Fruit fly (Drosophila melanogaster): ENCODE measurements around the gene Spg7.

Spg7 gene

dm6 chrX:2647472-2647883, 50.5 kb downstream of the Spg7 start:
- no peak for TF ChIP-seq pan (optimal IDR thresholded peaks at IDR 0.05)
- peak; percentile 83 for TF ChIP-seq br (GFP tag; optimal IDR thresholded peaks at IDR 0.05)
- peak; percentile 61 for TF ChIP-seq brk (GFP tag; optimal IDR thresholded peaks at IDR 0.05)
- no peak for TF ChIP-seq Myc (optimal IDR thresholded peaks at IDR 0.05)
- no peak for TF ChIP-seq jim (GFP tag; optimal IDR thresholded peaks at IDR 0.05)
- TF ChIP-seq Hr78 (GFP tag; optimal IDR thresholded peaks at IDR 0.05) = no peak
- TF ChIP-seq N (GFP tag; optimal IDR thresholded peaks at IDR 0.05) = no peak
- peak; percentile 2 for TF ChIP-seq Rel (GFP tag; optimal IDR thresholded peaks at IDR 0.05)
- no peak for TF ChIP-seq Rel (tag; optimal IDR thresholded peaks at IDR 0.05)
- TF ChIP-seq HLH106 (tag; optimal IDR thresholded peaks at IDR 0.05) = peak; percentile 87
- no peak for TF ChIP-seq dsf (GFP tag; optimal IDR thresholded peaks at IDR 0.05; ENCODE audit: borderline replicate concordance)
- peak; percentile 83 for TF ChIP-seq Hnf4 (GFP tag; optimal IDR thresholded peaks at IDR 0.05)
- peak; percentile 87 for TF ChIP-seq ey (GFP tag; optimal IDR thresholded peaks at IDR 0.05)
- no peak for TF ChIP-seq usp (GFP tag; optimal IDR thresholded peaks at IDR 0.05)
- TF ChIP-seq Abd-B (GFP tag; optimal IDR thresholded peaks at IDR 0.05) = no peak
- TF ChIP-seq sage (GFP tag; optimal IDR thresholded peaks at IDR 0.05) = peak; percentile 74
- TF ChIP-seq CG9705 (GFP tag; optimal IDR thresholded peaks at IDR 0.05) = peak; percentile 76
- TF ChIP-seq Dif (GFP tag; optimal IDR thresholded peaks at IDR 0.05; ENCODE audit: partially characterized antibody) = no peak
- no peak for TF ChIP-seq Mio (GFP tag; optimal IDR thresholded peaks at IDR 0.05)
- peak; percentile 83 for TF ChIP-seq OdsH (GFP tag; optimal IDR thresholded peaks at IDR 0.05)
- TF ChIP-seq fru (GFP tag; optimal IDR thresholded peaks at IDR 0.05) = peak; percentile 91
- TF ChIP-seq tai (GFP tag; optimal IDR thresholded peaks at IDR 0.05) = peak; percentile 58
- TF ChIP-seq Dfd (GFP tag; optimal IDR thresholded peaks at IDR 0.05) = no peak
- TF ChIP-seq GATAd (GFP tag; optimal IDR thresholded peaks at IDR 0.05) = no peak
- peak; percentile 78 for TF ChIP-seq CG32264 (GFP tag; optimal IDR thresholded peaks at IDR 0.05)
- no peak for TF ChIP-seq Vsx2 (GFP tag; optimal IDR thresholded peaks at IDR 0.05; ENCODE audit: partially characterized antibody)
- no peak for TF ChIP-seq dl (GFP tag; optimal IDR thresholded peaks at IDR 0.05; ENCODE audit: insufficient read depth in 1 of 2, partially characterized antibody in 2 of 2)
- TF ChIP-seq rgr (GFP tag; optimal IDR thresholded peaks at IDR 0.05) = peak; percentile 84
- TF ChIP-seq dmrt93B (GFP tag; optimal IDR thresholded peaks at IDR 0.05) = peak; percentile 75
- peak; percentile 41 to 90 for TF ChIP-seq foxo (GFP tag; optimal IDR thresholded peaks at IDR 0.05)
- peak; percentile 88 for TF ChIP-seq woc (GFP tag; optimal IDR thresholded peaks at IDR 0.05)
- peak; percentile 76 for TF ChIP-seq psq (GFP tag; optimal IDR thresholded peaks at IDR 0.05)
- TF ChIP-seq Jra (GFP tag; optimal IDR thresholded peaks at IDR 0.05) = peak; percentile 53
- TF ChIP-seq Sp1 (GFP tag; optimal IDR thresholded peaks at IDR 0.05) = peak; percentile 83
- peak; percentile 45 for TF ChIP-seq sv (GFP tag; optimal IDR thresholded peaks at IDR 0.05)
- no peak for TF ChIP-seq lola (GFP tag; optimal IDR thresholded peaks at IDR 0.05)
- peak; percentile 87 for TF ChIP-seq h (GFP tag; optimal IDR thresholded peaks at IDR 0.05)
- no peak for TF ChIP-seq Hr83 (GFP tag; optimal IDR thresholded peaks at IDR 0.05; ENCODE audit: poor library complexity, severe bottlenecking)
- TF ChIP-seq CrebA (GFP tag; optimal IDR thresholded peaks at IDR 0.05; ENCODE audit: borderline replicate concordance) = peak; percentile 6

DNA sequence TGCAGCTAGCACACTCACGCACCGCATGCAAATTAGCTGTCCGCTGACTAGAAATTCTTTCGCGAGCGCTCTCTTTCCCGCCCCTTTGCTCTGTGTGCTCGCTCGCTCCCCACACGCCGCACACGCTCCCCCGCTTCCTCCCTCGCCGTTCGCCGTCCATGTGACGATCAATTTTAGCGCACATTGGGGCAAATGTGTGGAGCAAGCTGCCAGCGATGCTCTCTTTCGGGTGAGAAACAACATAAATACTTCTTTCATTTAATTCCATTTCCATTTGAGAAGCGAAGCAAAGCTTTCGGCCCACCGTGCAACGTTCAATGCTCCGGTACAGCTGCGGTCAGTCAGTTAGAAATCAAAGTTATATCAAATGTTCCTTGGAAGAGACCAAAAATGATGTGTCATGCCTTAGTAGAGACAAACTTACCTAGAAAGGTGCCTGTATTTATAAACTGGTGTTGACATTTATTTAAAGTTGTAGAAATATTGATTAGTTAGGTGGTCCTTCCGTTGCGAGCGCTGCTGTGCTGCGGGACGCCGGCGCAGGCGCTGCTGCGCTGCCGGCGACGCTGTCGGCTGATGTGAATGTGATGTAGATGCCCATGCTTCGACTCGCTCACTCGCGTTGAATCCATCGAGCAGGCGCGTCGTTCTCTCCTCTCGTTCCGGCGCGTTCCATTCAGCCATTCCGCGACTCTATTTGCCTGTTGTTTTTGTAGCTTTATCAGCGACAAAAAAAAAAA, 51.8 kb downstream of the Spg7 start:
- peak; percentile 85 for TF ChIP-seq Jra (GFP tag; optimal IDR thresholded peaks at IDR 0.05)
- TF ChIP-seq Dfd (GFP tag; optimal IDR thresholded peaks at IDR 0.05) = peak; percentile 65
- TF ChIP-seq HLH106 (tag; optimal IDR thresholded peaks at IDR 0.05) = peak; percentile 96
- TF ChIP-seq Mio (GFP tag; optimal IDR thresholded peaks at IDR 0.05) = peak; percentile 85
- peak; percentile 91 for TF ChIP-seq CG9705 (GFP tag; optimal IDR thresholded peaks at IDR 0.05)
- TF ChIP-seq OdsH (GFP tag; optimal IDR thresholded peaks at IDR 0.05) = peak; percentile 97
- peak; percentile 96 for TF ChIP-seq dmrt93B (GFP tag; optimal IDR thresholded peaks at IDR 0.05)
- peak; percentile 83 for TF ChIP-seq sage (GFP tag; optimal IDR thresholded peaks at IDR 0.05)
- peak; percentile 98 for TF ChIP-seq br (GFP tag; optimal IDR thresholded peaks at IDR 0.05)
- TF ChIP-seq Hnf4 (GFP tag; optimal IDR thresholded peaks at IDR 0.05) = peak; percentile 96
- no peak for TF ChIP-seq Myc (optimal IDR thresholded peaks at IDR 0.05)
- peak; percentile 83 for TF ChIP-seq brk (GFP tag; optimal IDR thresholded peaks at IDR 0.05)
- TF ChIP-seq fru (GFP tag; optimal IDR thresholded peaks at IDR 0.05) = peak; percentile 98
- no peak for TF ChIP-seq pan (optimal IDR thresholded peaks at IDR 0.05)
- TF ChIP-seq tai (GFP tag; optimal IDR thresholded peaks at IDR 0.05) = peak; percentile 92
- TF ChIP-seq CG32264 (GFP tag; optimal IDR thresholded peaks at IDR 0.05) = peak; percentile 95
- TF ChIP-seq dl (GFP tag; optimal IDR thresholded peaks at IDR 0.05; ENCODE audit: insufficient read depth in 1 of 2, partially characterized antibody in 2 of 2) = no peak
- peak; percentile 58 for TF ChIP-seq GATAd (GFP tag; optimal IDR thresholded peaks at IDR 0.05)
- TF ChIP-seq CrebA (GFP tag; optimal IDR thresholded peaks at IDR 0.05; ENCODE audit: borderline replicate concordance) = peak; percentile 63
- peak; percentile 98 for TF ChIP-seq rgr (GFP tag; optimal IDR thresholded peaks at IDR 0.05)
- TF ChIP-seq usp (GFP tag; optimal IDR thresholded peaks at IDR 0.05) = no peak
- TF ChIP-seq psq (GFP tag; optimal IDR thresholded peaks at IDR 0.05) = peak; percentile 95
- peak; percentile 76 for TF ChIP-seq dsf (GFP tag; optimal IDR thresholded peaks at IDR 0.05; ENCODE audit: borderline replicate concordance)
- TF ChIP-seq Rel (GFP tag; optimal IDR thresholded peaks at IDR 0.05) = peak; percentile 75
- TF ChIP-seq Rel (tag; optimal IDR thresholded peaks at IDR 0.05) = peak; percentile 88
- peak; percentile 98 for TF ChIP-seq h (GFP tag; optimal IDR thresholded peaks at IDR 0.05)
- peak; percentile 55 for TF ChIP-seq Dif (GFP tag; optimal IDR thresholded peaks at IDR 0.05; ENCODE audit: partially characterized antibody)
- no peak for TF ChIP-seq jim (GFP tag; optimal IDR thresholded peaks at IDR 0.05)
- peak; percentile 98 for TF ChIP-seq Sp1 (GFP tag; optimal IDR thresholded peaks at IDR 0.05)
- TF ChIP-seq N (GFP tag; optimal IDR thresholded peaks at IDR 0.05) = no peak
- no peak for TF ChIP-seq Hr78 (GFP tag; optimal IDR thresholded peaks at IDR 0.05)
- TF ChIP-seq foxo (GFP tag; optimal IDR thresholded peaks at IDR 0.05) = peak; percentile 86 to 98
- no peak for TF ChIP-seq Abd-B (GFP tag; optimal IDR thresholded peaks at IDR 0.05)
- TF ChIP-seq lola (GFP tag; optimal IDR thresholded peaks at IDR 0.05) = no peak
- TF ChIP-seq Vsx2 (GFP tag; optimal IDR thresholded peaks at IDR 0.05; ENCODE audit: partially characterized antibody) = peak; percentile 44
- peak; percentile 97 for TF ChIP-seq sv (GFP tag; optimal IDR thresholded peaks at IDR 0.05)
- peak; percentile 62 for TF ChIP-seq Hr83 (GFP tag; optimal IDR thresholded peaks at IDR 0.05; ENCODE audit: poor library complexity, severe bottlenecking)
- peak; percentile 99 for TF ChIP-seq woc (GFP tag; optimal IDR thresholded peaks at IDR 0.05)
- TF ChIP-seq ey (GFP tag; optimal IDR thresholded peaks at IDR 0.05) = peak; percentile 98

Measured in whole organism, wandering third instar larva.